Fruit fly (Drosophila melanogaster) whole organism, embryonic: ENCODE measurements around the gene CG4596.

Source experiments
- Adf1 ChIP-seq: fragments of 200-800 bp; sonication (Bioruptor generic); IDR thresholded peaks from 2 replicates; pipeline ENCODE4 v1.3.6; 2022; ENCODE audit warnings: missing biosample characterization, missing genetic modification characterization
- B-H1 ChIP-seq: fragments of 200-800 bp; sonication (Bioruptor generic); IDR thresholded peaks from 3 replicates; pipeline ENCODE4 v1.3.6; 2022; ENCODE audit warnings: missing biosample characterization, missing genetic modification characterization
- CG10366 ChIP-seq: fragments of 200-800 bp; sonication (Bioruptor generic); IDR thresholded peaks from 2 replicates; pipeline ENCODE4 v1.3.6; 2022; ENCODE audit warnings: missing biosample characterization, missing genetic modification characterization
- CG10565 ChIP-seq: fragments of 200-800 bp; sonication (Bioruptor generic); optimal IDR thresholded peaks from 3 replicates; lab custom pipeline; 2016; ENCODE audit warnings: missing biosample characterization, mild to moderate bottlenecking, missing genetic modification characterization
- CG11504 ChIP-seq: fragments of 200-800 bp; sonication (Bioruptor generic); optimal IDR thresholded peaks from 3 replicates; lab custom pipeline; 2019; ENCODE audit warnings: missing biosample characterization, mild to moderate bottlenecking, missing genetic modification characterization, moderate library complexity
- CG12299 ChIP-seq: fragments of 200-800 bp; sonication (Bioruptor generic); optimal IDR thresholded peaks from 2 replicates; lab custom pipeline; 2018; ENCODE audit warnings: missing biosample characterization, mild to moderate bottlenecking, missing genetic modification characterization
- CG13624 ChIP-seq: fragments of 200-800 bp; sonication (Bioruptor generic); optimal IDR thresholded peaks from 2 replicates; lab custom pipeline; 2016; ENCODE audit warnings: missing biosample characterization, missing genetic modification characterization
- CG13894 ChIP-seq: fragments of 200-800 bp; sonication (Bioruptor generic); optimal IDR thresholded peaks from 3 replicates; lab custom pipeline; 2018; ENCODE audit warnings: missing biosample characterization, mild to moderate bottlenecking, missing genetic modification characterization, moderate library complexity
- CG17359 ChIP-seq: fragments of 200-800 bp; sonication (Bioruptor generic); optimal IDR thresholded peaks from 3 replicates; lab custom pipeline; 2018; ENCODE audit warnings: missing biosample characterization, mild to moderate bottlenecking, missing genetic modification characterization, moderate library complexity
- CG17385 ChIP-seq: fragments of 200-800 bp; sonication (Bioruptor generic); optimal IDR thresholded peaks from 3 replicates; lab custom pipeline; 2018; ENCODE audit warnings: missing biosample characterization, mild to moderate bottlenecking, missing genetic modification characterization
- CG17568 ChIP-seq: fragments of 200-800 bp; sonication (Bioruptor generic); optimal IDR thresholded peaks from 2 replicates; lab custom pipeline; 2018; ENCODE audit warnings: missing biosample characterization, mild to moderate bottlenecking, missing genetic modification characterization, moderate library complexity
- CG2116 ChIP-seq: fragments of 200-800 bp; sonication (Bioruptor generic); optimal IDR thresholded peaks from 3 replicates; lab custom pipeline; 2018; ENCODE audit warnings: missing biosample characterization, mild to moderate bottlenecking, missing genetic modification characterization
- CG2199 ChIP-seq: fragments of 200-800 bp; sonication (Bioruptor generic); IDR thresholded peaks from 3 replicates; pipeline ENCODE4 v1.3.6; 2022; ENCODE audit warnings: missing biosample characterization, missing genetic modification characterization
- CG2678 ChIP-seq: fragments of 200-800 bp; sonication (Bioruptor generic); optimal IDR thresholded peaks from 3 replicates; lab custom pipeline; 2019; ENCODE audit warnings: missing biosample characterization, mild to moderate bottlenecking, missing genetic modification characterization, moderate library complexity
- CG30020 ChIP-seq: fragments of 200-800 bp; optimal IDR thresholded peaks from 2 replicates; lab custom pipeline; 2019; ENCODE audit warnings: missing biosample characterization, mild to moderate bottlenecking, missing genetic modification characterization, moderate library complexity
- CG3065 ChIP-seq: fragments of 200-800 bp; sonication (Bioruptor generic); optimal IDR thresholded peaks from 2 replicates; lab custom pipeline; 2016; ENCODE audit warnings: missing biosample characterization, missing genetic modification characterization
- CG31224 ChIP-seq: fragments of 200-800 bp; sonication (Bioruptor generic); IDR thresholded peaks from 2 replicates; pipeline ENCODE4 v1.3.6; 2022; ENCODE audit warnings: missing biosample characterization, missing genetic modification characterization
- CG3838 ChIP-seq: fragments of 200-800 bp; sonication (Bioruptor generic); optimal IDR thresholded peaks from 3 replicates; lab custom pipeline; 2016; ENCODE audit warnings: missing biosample characterization, missing genetic modification characterization
- CG8388 ChIP-seq: fragments of 200-800 bp; sonication (Bioruptor generic); optimal IDR thresholded peaks from 2 replicates; lab custom pipeline; 2019; ENCODE audit warnings: missing biosample characterization, mild to moderate bottlenecking, missing genetic modification characterization, moderate library complexity
- Dp ChIP-seq: fragments of 200-800 bp; sonication (Bioruptor generic); optimal IDR thresholded peaks from 2 replicates; lab custom pipeline; 2018; ENCODE audit warnings: missing biosample characterization, mild to moderate bottlenecking, missing genetic modification characterization, moderate library complexity
- E2f1 ChIP-seq: fragments of 200-800 bp; sonication (Bioruptor generic); IDR thresholded peaks from 2 replicates; pipeline ENCODE4 v1.3.6; 2022; ENCODE audit warnings: missing biosample characterization, missing genetic modification characterization
- GATAe ChIP-seq: fragments of 200-800 bp; sonication (Bioruptor generic); conservative IDR thresholded peaks from 2 replicates; pipeline ENCODE4 v1.3.6; 2022; ENCODE audit warnings: missing biosample characterization, missing genetic modification characterization
- Gsc ChIP-seq: fragments of 200-800 bp; sonication (Bioruptor generic); IDR thresholded peaks from 2 replicates; pipeline ENCODE4 v1.3.6; 2022; ENCODE audit warnings: missing biosample characterization, missing genetic modification characterization
- HmgZ ChIP-seq: fragments of 200-800 bp; sonication (Bioruptor generic); optimal IDR thresholded peaks from 2 replicates; lab custom pipeline; 2018; ENCODE audit warnings: missing biosample characterization, mild to moderate bottlenecking, missing genetic modification characterization
- Lpt ChIP-seq: fragments of >200 bp; optimal IDR thresholded peaks from 2 replicates; lab custom pipeline; 2018; ENCODE audit warnings: missing biosample characterization, missing genetic modification characterization
- MBD-R2 ChIP-seq: fragments of 200-800 bp; sonication (Bioruptor generic); IDR thresholded peaks from 2 replicates; pipeline ENCODE4 v1.3.6; 2022; ENCODE audit warnings: missing biosample characterization, missing genetic modification characterization
- NFAT ChIP-seq: fragments of 200-800 bp; sonication (Bioruptor generic); IDR thresholded peaks from 2 replicates; pipeline ENCODE4 v1.3.6; 2022; ENCODE audit warnings: missing biosample characterization, missing genetic modification characterization
- Oaz ChIP-seq: fragments of 200-800 bp; sonication (Bioruptor generic); IDR thresholded peaks from 2 replicates; pipeline ENCODE4 v1.3.6; 2022; ENCODE audit warnings: missing biosample characterization, missing genetic modification characterization
- Poxn ChIP-seq: fragments of 200-800 bp; sonication (Bioruptor generic); IDR thresholded peaks from 2 replicates; pipeline ENCODE4 v1.3.6; 2022; ENCODE audit warnings: missing biosample characterization, missing genetic modification characterization
- Ravus ChIP-seq: fragments of 200-800 bp; sonication (Bioruptor generic); IDR thresholded peaks from 2 replicates; pipeline ENCODE4 v1.3.6; 2022; ENCODE audit warnings: missing biosample characterization, missing genetic modification characterization
- Rfx ChIP-seq: fragments of 200-800 bp; sonication (Bioruptor generic); IDR thresholded peaks from 2 replicates; pipeline ENCODE4 v1.3.6; 2022; ENCODE audit warnings: missing biosample characterization, missing genetic modification characterization
- amos ChIP-seq: fragments of 200-800 bp; sonication (Bioruptor generic); IDR thresholded peaks from 2 replicates; pipeline ENCODE4 v1.3.6; 2022; ENCODE audit warnings: missing biosample characterization, missing genetic modification characterization; ENCODE audit not compliant: partially characterized antibody
- aop ChIP-seq: fragments of 200-800 bp; sonication (Bioruptor generic); IDR thresholded peaks from 2 replicates; pipeline ENCODE4 v1.3.6; 2022; ENCODE audit warnings: missing biosample characterization, missing genetic modification characterization
- cwo ChIP-seq: fragments of 200-800 bp; sonication (Bioruptor generic); optimal IDR thresholded peaks from 3 replicates; lab custom pipeline; 2017; ENCODE audit warnings: missing biosample characterization, missing genetic modification characterization, mild to moderate bottlenecking, moderate library complexity, missing genetic modification reagents
- dmrt99B ChIP-seq: fragments of 200-800 bp; sonication (Bioruptor generic); optimal IDR thresholded peaks from 2 replicates; lab custom pipeline; 2018; ENCODE audit warnings: missing biosample characterization, mild to moderate bottlenecking, missing genetic modification characterization, moderate library complexity
- gem ChIP-seq: fragments of 200-800 bp; sonication (Bioruptor generic); optimal IDR thresholded peaks from 2 replicates; lab custom pipeline; 2019; ENCODE audit warnings: missing biosample characterization, mild to moderate bottlenecking, missing genetic modification characterization, moderate library complexity
- grn ChIP-seq: fragments of 200-800 bp; sonication (Bioruptor generic); optimal IDR thresholded peaks from 3 replicates; lab custom pipeline; 2017; ENCODE audit warnings: missing biosample characterization, missing genetic modification characterization
- insv ChIP-seq, 2 experiments: fragments of 200-800 bp; sonication (Bioruptor generic); optimal IDR thresholded peaks; 3 replicates each; lab custom pipeline; 2016 to 2018; ENCODE audit warnings: missing biosample characterization in 2 of 2, missing genetic modification characterization in 2 of 2
- lilli ChIP-seq: fragments of 200-800 bp; sonication (Bioruptor generic); optimal IDR thresholded peaks from 3 replicates; lab custom pipeline; 2016; ENCODE audit warnings: missing biosample characterization, missing genetic modification characterization
- mld ChIP-seq: fragments of 200-800 bp; sonication (Bioruptor generic); IDR thresholded peaks from 3 replicates; pipeline ENCODE4 v1.3.6; 2022; ENCODE audit warnings: missing biosample characterization, missing genetic modification characterization; ENCODE audit not compliant: partially characterized antibody
- nerfin-1 ChIP-seq: fragments of 200-800 bp; sonication (Bioruptor generic); optimal IDR thresholded peaks from 3 replicates; lab custom pipeline; 2019; ENCODE audit warnings: missing biosample characterization, mild to moderate bottlenecking, missing genetic modification characterization, moderate library complexity
- pb ChIP-seq: fragments of 200-800 bp; sonication (Bioruptor generic); optimal IDR thresholded peaks from 3 replicates; lab custom pipeline; 2016; ENCODE audit warnings: missing biosample characterization, missing genetic modification characterization
- pros ChIP-seq: fragments of 200-800 bp; sonication (Bioruptor generic); optimal IDR thresholded peaks from 3 replicates; lab custom pipeline; 2019; ENCODE audit warnings: missing biosample characterization, mild to moderate bottlenecking, missing genetic modification characterization, moderate library complexity
- rib ChIP-seq: fragments of 200-800 bp; sonication (Bioruptor generic); IDR thresholded peaks from 2 replicates; pipeline ENCODE4 v1.3.6; 2022; ENCODE audit warnings: missing biosample characterization, missing genetic modification characterization
- schlank ChIP-seq: fragments of 200-800 bp; sonication (Bioruptor generic); optimal IDR thresholded peaks from 2 replicates; lab custom pipeline; 2018; ENCODE audit warnings: missing biosample characterization, mild to moderate bottlenecking, missing genetic modification characterization
- scrt ChIP-seq: fragments of 200-800 bp; sonication (Bioruptor generic); optimal IDR thresholded peaks from 2 replicates; lab custom pipeline; 2018; ENCODE audit warnings: missing biosample characterization, mild to moderate bottlenecking, missing genetic modification characterization, moderate library complexity
- sima ChIP-seq: fragments of 200-800 bp; sonication (Bioruptor generic); optimal IDR thresholded peaks from 2 replicates; lab custom pipeline; 2016; ENCODE audit warnings: missing biosample characterization, missing genetic modification characterization
- slou ChIP-seq: fragments of 200-800 bp; sonication (Bioruptor generic); optimal IDR thresholded peaks from 3 replicates; lab custom pipeline; 2016; ENCODE audit warnings: missing biosample characterization, missing genetic modification characterization
- toy ChIP-seq: fragments of 200-800 bp; sonication (Bioruptor generic); IDR thresholded peaks from 2 replicates; pipeline ENCODE4 v1.3.6; 2022; ENCODE audit warnings: missing biosample characterization, missing genetic modification characterization
- z ChIP-seq: fragments of 200-800 bp; sonication (Bioruptor generic); IDR thresholded peaks from 3 replicates; pipeline ENCODE4 v1.3.6; 2022; ENCODE audit warnings: missing biosample characterization, missing genetic modification characterization
- zf30C ChIP-seq: fragments of 200-800 bp; sonication (Bioruptor generic); optimal IDR thresholded peaks from 3 replicates; lab custom pipeline; 2018; ENCODE audit warnings: missing biosample characterization, mild to moderate bottlenecking, missing genetic modification characterization

CG4596 gene

DNA sequence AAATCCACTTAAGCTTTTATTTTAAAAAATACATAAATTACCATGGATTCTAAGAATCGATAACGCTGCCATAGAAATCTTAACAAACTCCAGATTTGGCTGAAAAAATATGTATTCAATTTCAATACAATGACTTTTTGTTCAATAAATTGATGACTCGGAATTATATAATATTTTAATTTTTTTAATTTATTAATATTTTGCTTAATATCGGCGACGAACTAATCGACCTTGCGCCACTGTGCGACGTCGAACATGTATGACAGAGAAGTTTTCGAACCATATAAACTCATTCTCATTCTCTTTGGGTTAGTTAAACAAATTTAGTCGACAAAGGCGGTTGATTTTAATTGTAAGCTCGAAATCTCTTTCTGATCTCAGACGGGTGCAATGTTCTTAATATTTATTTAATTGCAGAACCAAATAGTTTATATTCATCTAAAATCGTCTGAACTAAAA lies 23.3 kb upstream of the CG4596 start, which contains the start of gene CG42394 (continued):
- TF ChIP-seq cwo (GFP tag; lab: Kevin White, UChicago) (peak; percentile 95), CG17385 (GFP tag; lab: Kevin White, UChicago) (peak; percentile 88), E2f1 (GFP tag; lab: Robert Waterston, UW) (peak; percentile 95), Adf1 (GFP tag; lab: Robert Waterston, UW) (peak; percentile 82), mld (GFP tag; lab: Robert Waterston, UW) (no peak), pb (GFP tag; lab: Kevin White, UChicago) (no peak), MBD-R2 (GFP tag; lab: Robert Waterston, UW) (peak; percentile 85), CG10565 (GFP tag; lab: Kevin White, UChicago) (peak; percentile 82), CG30020 (tag; lab: Kevin White, UChicago) (peak; percentile 76), CG2199 (GFP tag; lab: Robert Waterston, UW) (peak; percentile 88; the same call in 2 of the 3 replicates), HmgZ (tag; lab: Kevin White, UChicago) (peak; percentile 89), grn (GFP tag; lab: Kevin White, UChicago) (no peak), z (GFP tag; lab: Robert Waterston, UW) (no peak), CG2116 (GFP tag; lab: Kevin White, UChicago) (peak; percentile 76), scrt (GFP tag; lab: Kevin White, UChicago) (peak; percentile 90), Gsc (peak; percentile 21; the same call in 1 of the 2 replicates), Oaz (GFP tag; lab: Robert Waterston, UW) (peak; percentile 78), CG13894 (peak; percentile 86), NFAT (GFP tag; lab: Robert Waterston, UW) (peak; percentile 89), GATAe (GFP tag; lab: Robert Waterston, UW) (peak; percentile 71), lilli (GFP tag; lab: Kevin White, UChicago) (peak; percentile 89), insv (GFP tag; optimal IDR thresholded peaks at IDR 0.05; lab: Kevin White, UChicago) (peak in 1 of 2 experiments; percentile 31), dmrt99B (peak; percentile 97), slou (GFP tag; lab: Kevin White, UChicago) (peak; percentile 84), CG12299 (peak; percentile 91), CG11504 (tag; lab: Kevin White, UChicago) (peak; percentile 96), Rfx (GFP tag; lab: Robert Waterston, UW) (peak; percentile 93), CG3065 (peak; percentile 81), sima (no peak), nerfin-1 (peak; percentile 92), zf30C (peak; percentile 2), Dp (GFP tag; lab: Kevin White, UChicago) (peak; percentile 5), toy (GFP tag; lab: Robert Waterston, UW) (peak; percentile 87), Poxn (GFP tag; lab: Robert Waterston, UW) (peak; percentile 51; the same call in 1 of the 2 replicates), CG31224 (peak; percentile 88), CG17359 (tag; lab: Kevin White, UChicago) (peak; percentile 96), gem (tag; lab: Kevin White, UChicago) (peak; percentile 98), rib (GFP tag; lab: Robert Waterston, UW) (peak; percentile 90), amos (GFP tag; lab: Robert Waterston, UW) (peak; percentile 22; the same call in 1 of the 2 replicates), CG3838 (peak; percentile 78), pros (GFP tag; lab: Kevin White, UChicago) (peak; percentile 34), schlank (tag; lab: Kevin White, UChicago) (peak; percentile 70), CG17568 (no peak), aop (GFP tag; lab: Robert Waterston, UW) (peak; percentile 72), Lpt (GFP tag; lab: Kevin White, UChicago) (no peak), CG10366 (peak; percentile 90), CG8388 (GFP tag; lab: Kevin White, UChicago) (peak; percentile 91), Ravus (GFP tag; lab: Robert Waterston, UW) (peak; percentile 84), CG2678 (tag; lab: Kevin White, UChicago) (peak; percentile 97), B-H1 (GFP tag; lab: Robert Waterston, UW) (peak; percentile 90), CG13624 (GFP tag; lab: Kevin White, UChicago) (peak; percentile 62)
